Worm (Caenorhabditis elegans) whole organism, L3 larva: ENCODE measurements around the gene C03H12.1.

Experiments
- aly-2 ChIP-seq: fragments of 150-350 bp; optimal IDR thresholded peaks from 2 replicates; lab custom pipeline; 2014; ENCODE audit warnings: missing biosample characterization, missing genetic modification characterization
- ceh-16 ChIP-seq: sonication (generic microtip); optimal IDR thresholded peaks from 2 replicates; lab custom pipeline; 2017; ENCODE audit warnings: missing biosample characterization, missing genetic modification characterization
- ceh-9 ChIP-seq: sonication (generic microtip); optimal IDR thresholded peaks from 2 replicates; lab custom pipeline; 2018; ENCODE audit warnings: missing biosample characterization, missing genetic modification characterization
- daf-12 ChIP-seq: fragments of 150-350 bp; optimal IDR thresholded peaks from 2 replicates; lab custom pipeline; 2014; ENCODE audit warnings: missing biosample characterization, missing genetic modification reagents, missing genetic modification characterization
- egl-27 ChIP-seq: sonication (generic microtip); optimal IDR thresholded peaks from 4 replicates; lab custom pipeline; 2017; ENCODE audit warnings: missing biosample characterization, missing genetic modification reagents, missing genetic modification characterization
- egl-5 ChIP-seq: fragments of 150-350 bp; optimal IDR thresholded peaks from 2 replicates; lab custom pipeline; 2017; ENCODE audit warnings: missing biosample characterization, missing genetic modification reagents, missing genetic modification characterization, inconsistent platforms
- elt-1 ChIP-seq: fragments of 150-350 bp; optimal IDR thresholded peaks from 2 replicates; lab custom pipeline; 2014; ENCODE audit warnings: missing biosample characterization, missing genetic modification characterization
- elt-2 ChIP-seq: sonication (generic microtip); optimal IDR thresholded peaks from 2 replicates; lab custom pipeline; 2016; ENCODE audit warnings: missing genetic modification reagents, mild to moderate bottlenecking, missing genetic modification characterization, missing compliant biosample characterization
- elt-3 ChIP-seq, 3 experiments: fragments of 150-350 bp in 1 of 3; sonication (generic microtip) in 2 of 3; optimal IDR thresholded peaks; 2 replicates in 2 of 3; 4 replicates in 1 of 3; lab custom pipeline; 2014 to 2017; ENCODE audit warnings: missing biosample characterization in 3 of 3, missing genetic modification characterization in 3 of 3
- eor-1 ChIP-seq, 2 experiments: fragments of 150-350 bp; optimal IDR thresholded peaks; 2 replicates each; lab custom pipeline; 2014 to 2018; ENCODE audit warnings: missing biosample characterization in 2 of 2, missing genetic modification characterization in 2 of 2
- fkh-2 ChIP-seq: fragments of 150-350 bp; optimal IDR thresholded peaks from 2 replicates; lab custom pipeline; 2014; ENCODE audit warnings: missing biosample characterization, missing genetic modification reagents, missing genetic modification characterization
- fos-1 ChIP-seq: fragments of 150-350 bp; optimal IDR thresholded peaks from 2 replicates; lab custom pipeline; 2014; ENCODE audit warnings: missing biosample characterization, missing genetic modification characterization
- hmg-11 ChIP-seq: sonication (generic microtip); optimal IDR thresholded peaks from 2 replicates; lab custom pipeline; 2016; ENCODE audit warnings: missing genetic modification characterization, missing compliant biosample characterization
- lin-15B ChIP-seq: fragments of 150-350 bp; optimal IDR thresholded peaks from 2 replicates; lab custom pipeline; 2014; ENCODE audit warnings: missing biosample characterization, missing genetic modification characterization
- lin-39 ChIP-seq: fragments of 150-350 bp; optimal IDR thresholded peaks from 2 replicates; lab custom pipeline; 2018; ENCODE audit warnings: missing biosample characterization, missing genetic modification reagents, missing genetic modification characterization
- lsy-12 ChIP-seq: sonication (generic microtip); optimal IDR thresholded peaks from 2 replicates; lab custom pipeline; 2016; ENCODE audit warnings: mild to moderate bottlenecking, missing genetic modification characterization, missing compliant biosample characterization
- mdl-1 ChIP-seq: fragments of 150-350 bp; optimal IDR thresholded peaks from 2 replicates; lab custom pipeline; 2014; ENCODE audit warnings: missing biosample characterization, missing genetic modification characterization
- mml-1 ChIP-seq: fragments of 150-350 bp; sonication (generic microtip); optimal IDR thresholded peaks from 3 replicates; lab custom pipeline; 2014; ENCODE audit warnings: missing biosample characterization, missing genetic modification characterization
- nfya-1 ChIP-seq: sonication (generic microtip); optimal IDR thresholded peaks from 2 replicates; lab custom pipeline; 2017; ENCODE audit warnings: missing genetic modification characterization, mild to moderate bottlenecking, missing compliant biosample characterization, antibody characterized with exemption, moderate library complexity; ENCODE audit not compliant: insufficient read depth
- nhr-12 ChIP-seq: fragments of 150-350 bp; optimal IDR thresholded peaks from 2 replicates; lab custom pipeline; 2014; ENCODE audit warnings: missing biosample characterization, missing genetic modification characterization
- nhr-23 ChIP-seq: fragments of 150-350 bp; optimal IDR thresholded peaks from 2 replicates; lab custom pipeline; 2014; ENCODE audit warnings: missing biosample characterization, missing genetic modification reagents, missing genetic modification characterization
- nhr-28 ChIP-seq: fragments of 150-350 bp; optimal IDR thresholded peaks from 2 replicates; lab custom pipeline; 2014; ENCODE audit warnings: missing biosample characterization, missing genetic modification characterization
- nhr-67 ChIP-seq: fragments of 150-350 bp; optimal IDR thresholded peaks from 2 replicates; lab custom pipeline; 2014; ENCODE audit warnings: missing biosample characterization, missing genetic modification characterization
- nhr-76 ChIP-seq: fragments of 150-350 bp; sonication (generic microtip); optimal IDR thresholded peaks from 5 replicates; lab custom pipeline; 2014; ENCODE audit warnings: missing biosample characterization, missing genetic modification characterization
- pha-4 ChIP-seq: fragments of 150-350 bp; optimal IDR thresholded peaks from 2 replicates; lab custom pipeline; 2014; ENCODE audit warnings: missing biosample characterization, missing genetic modification reagents, missing genetic modification characterization
- pqm-1 ChIP-seq: fragments of 150-350 bp; optimal IDR thresholded peaks from 2 replicates; lab custom pipeline; 2017; ENCODE audit warnings: missing biosample characterization, missing genetic modification characterization, inconsistent platforms
- sea-2 ChIP-seq: fragments of 150-350 bp; sonication (generic microtip); optimal IDR thresholded peaks from 4 replicates; lab custom pipeline; 2014; ENCODE audit warnings: missing biosample characterization, missing genetic modification reagents, missing genetic modification characterization
- skn-1 ChIP-seq: fragments of 150-350 bp; optimal IDR thresholded peaks from 2 replicates; lab custom pipeline; 2014; ENCODE audit warnings: missing biosample characterization, missing genetic modification characterization
- tbx-2 ChIP-seq: sonication (generic microtip); optimal IDR thresholded peaks from 2 replicates; lab custom pipeline; 2016; ENCODE audit warnings: mild to moderate bottlenecking, missing genetic modification characterization, missing compliant biosample characterization
- unc-39 ChIP-seq: sonication (generic microtip); optimal IDR thresholded peaks from 4 replicates; lab custom pipeline; 2017; ENCODE audit warnings: missing biosample characterization, missing genetic modification characterization
- ztf-11 ChIP-seq: fragments of 150-350 bp; optimal IDR thresholded peaks from 2 replicates; lab custom pipeline; 2014; ENCODE audit warnings: missing biosample characterization, missing genetic modification characterization
- ztf-4 ChIP-seq: fragments of 150-350 bp; optimal IDR thresholded peaks from 2 replicates; lab custom pipeline; 2014; ENCODE audit warnings: missing biosample characterization, missing genetic modification characterization

Gene C03H12.1

DNA sequence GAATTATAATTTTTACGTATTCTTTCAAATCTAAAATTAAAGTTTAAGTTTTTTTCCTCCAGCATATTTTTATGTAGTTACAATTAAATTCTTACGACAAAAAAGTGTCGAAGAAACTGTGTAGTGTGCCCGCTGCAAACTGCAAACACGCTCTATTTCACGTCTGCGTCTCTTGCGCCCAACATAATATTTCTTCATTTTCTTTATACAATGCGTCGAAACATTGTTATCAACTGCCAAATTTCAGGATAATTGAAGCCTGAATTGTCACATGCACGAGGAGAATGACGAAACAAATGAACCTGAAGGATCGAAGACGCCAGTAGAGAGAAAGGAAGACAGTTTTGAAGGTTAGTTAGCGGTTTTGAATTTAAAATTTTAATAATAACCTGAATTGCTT, at the start of gene C03H12.1:
Gene C03H12.1 (plus strand): TSS at position 206 of the 400 bp plus-strand sequence.
- TF ChIP-seq nhr-67 (no peak), pqm-1 (tag; lab: Kevin White, UChicago) (peak; percentile 61), hmg-11 (tag; lab: Kevin White, UChicago) (peak; percentile 1), nfya-1 (tag; lab: Kevin White, UChicago) (no peak), elt-2 (tag; lab: Kevin White, UChicago) (peak; percentile 61), fkh-2 (no peak), tbx-2 (tag; lab: Kevin White, UChicago) (no peak), ztf-4 (tag; lab: Kevin White, UChicago) (no peak), pha-4 (tag; lab: Kevin White, UChicago) (peak; percentile 21)

DNA sequence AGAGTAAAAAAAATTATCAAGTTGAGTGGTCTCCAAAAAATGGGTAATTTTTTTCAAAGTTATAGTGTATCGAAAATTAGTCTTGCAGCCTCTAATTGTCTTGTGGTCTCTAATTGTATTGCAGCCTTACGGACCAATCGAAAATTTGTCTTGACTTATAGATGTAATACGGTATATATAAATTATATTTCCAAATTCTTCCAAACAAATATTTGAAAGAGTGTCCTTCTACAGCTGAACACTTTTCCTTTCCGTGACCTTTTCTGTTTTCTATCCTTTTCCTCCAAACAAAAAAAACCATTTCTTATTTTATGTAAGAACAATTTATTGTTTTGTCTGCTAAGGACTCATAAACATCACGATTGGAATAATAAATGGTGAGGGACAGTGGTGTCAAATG, 48.6 kb upstream of the C03H12.1 start, which contains the start of gene K09E9.7:
Gene K09E9.7 (plus strand): TSS at position 301 of the 400 bp plus-strand sequence.
- TF ChIP-seq daf-12 (no peak), nhr-23 (tag; lab: Kevin White, UChicago) (no peak), mdl-1 (tag; lab: Kevin White, UChicago) (no peak), pha-4 (tag; lab: Kevin White, UChicago) (no peak)
- TF ChIP-seq, all 47 proteins: peak for 0

DNA sequence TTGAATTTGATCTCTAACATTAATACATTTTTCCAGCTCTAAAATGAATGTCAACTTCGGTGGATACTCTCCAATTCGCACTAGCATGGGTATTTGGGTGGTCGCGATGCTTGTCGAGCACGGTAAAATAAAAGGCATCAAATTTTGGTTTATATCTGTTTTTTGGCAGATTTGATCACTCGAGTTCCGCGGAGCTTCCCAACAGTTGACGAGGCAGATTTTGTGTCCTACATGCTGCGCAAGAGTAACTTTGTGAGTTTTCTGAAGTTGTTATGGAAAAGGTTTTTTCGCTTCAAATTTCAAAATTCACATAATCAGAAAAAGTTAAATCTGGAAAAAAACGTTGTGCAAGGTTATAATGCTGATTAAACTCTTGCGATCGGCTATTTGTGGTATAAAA, 47.9 kb upstream of the C03H12.1 start:
- no peak for TF ChIP-seq sea-2 (GFP tag; lab: Kevin White, UChicago)
- TF ChIP-seq, all 47 proteins: peak for 0

DNA sequence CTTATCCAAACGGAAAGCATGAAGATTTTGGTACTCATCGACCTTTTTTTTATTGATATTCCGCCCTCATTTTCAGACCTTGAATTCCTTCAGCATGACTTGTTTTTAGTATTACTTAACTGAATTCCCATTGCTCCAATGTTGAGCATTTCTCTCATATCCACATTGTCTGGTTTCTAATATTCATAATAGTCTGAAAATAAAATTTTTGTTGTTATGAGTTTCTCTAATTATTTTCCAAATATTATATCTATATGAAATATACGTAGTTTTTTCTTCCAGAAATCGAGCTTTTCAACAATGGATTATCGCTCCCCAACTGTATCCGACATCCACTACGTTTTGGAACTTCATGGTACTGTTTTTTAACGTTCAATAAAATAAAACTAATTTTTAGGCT, 46.6 kb upstream of the C03H12.1 start, which contains the start of gene H08J19.1:
Gene H08J19.1 (plus strand): TSS at position 301 of the 400 bp plus-strand sequence.
- TF ChIP-seq elt-3 (tag; optimal IDR thresholded peaks at IDR 0.05; lab: Kevin White, UChicago) (no peak), lsy-12 (tag; lab: Kevin White, UChicago) (no peak), fos-1 (no peak), ceh-9 (tag; lab: Kevin White, UChicago) (no peak), elt-1 (no peak), ztf-11 (tag; lab: Kevin White, UChicago) (no peak), fkh-2 (no peak), lin-39 (tag; lab: Kevin White, UChicago) (no peak), aly-2 (no peak), sea-2 (GFP tag; lab: Kevin White, UChicago) (no peak), eor-1 (tag; optimal IDR thresholded peaks at IDR 0.05; lab: Kevin White, UChicago) (no peak)

- peak; percentile 35 for TF ChIP-seq nfya-1 (tag; lab: Kevin White, UChicago)
- peak; percentile 78 for TF ChIP-seq pha-4 (tag; lab: Kevin White, UChicago)
- no peak for TF ChIP-seq nhr-23 (tag; lab: Kevin White, UChicago)
- TF ChIP-seq egl-5 (tag; lab: Kevin White, UChicago) = peak; percentile 9
- TF ChIP-seq, all 47 proteins: peak for 3
Observed at ce11 chrX:15647276-15647675, 42.0 kb upstream of the C03H12.1 start, which contains the start of gene F59D12.5. F59D12.5 (minus strand) TSS chrX:15647369.

- TF ChIP-seq nfya-1 (tag; lab: Kevin White, UChicago) (no peak), nhr-28 (tag; lab: Kevin White, UChicago) (no peak), lin-39 (tag; lab: Kevin White, UChicago) (no peak), nhr-12 (no peak), eor-1 (tag; optimal IDR thresholded peaks at IDR 0.05; lab: Kevin White, UChicago) (no peak), daf-12 (no peak), ceh-9 (tag; lab: Kevin White, UChicago) (no peak), egl-27 (tag; lab: Kevin White, UChicago) (no peak), unc-39 (tag; lab: Kevin White, UChicago) (no peak), sea-2 (GFP tag; lab: Kevin White, UChicago) (no peak)
Observed at ce11 chrX:15650428-15650827, 38.8 kb upstream of the C03H12.1 start.

DNA sequence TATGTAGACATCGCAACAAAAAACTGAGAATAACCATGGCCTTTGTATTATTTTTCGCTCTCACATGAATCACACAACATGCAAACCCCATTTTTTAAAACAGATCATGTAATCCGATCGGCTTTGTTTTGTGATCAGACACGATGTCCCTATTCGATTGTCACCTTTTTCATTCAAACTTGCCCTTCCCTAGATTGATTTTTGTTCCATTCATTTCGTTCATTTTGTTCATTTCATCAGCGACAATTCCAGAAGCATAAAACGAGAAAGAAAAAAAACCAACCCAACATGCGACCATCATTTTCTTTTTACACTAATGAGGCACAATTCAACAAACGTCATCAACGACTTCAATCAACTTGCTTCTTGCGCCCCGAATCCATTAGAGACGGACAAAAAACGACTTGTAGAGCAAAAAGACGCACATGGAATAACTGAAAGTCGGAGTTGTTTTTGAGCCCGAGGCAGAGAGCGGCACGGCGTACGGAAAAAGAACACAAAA, 38.3 kb upstream of the C03H12.1 start, which contains the start of gene F59D12.3:
Gene F59D12.3 (minus strand): TSS at position 51 of the 502 bp plus-strand sequence.
- TF ChIP-seq mml-1 (no peak), ceh-16 (tag; lab: Kevin White, UChicago) (no peak), nhr-76 (tag; lab: Kevin White, UChicago) (no peak), ceh-9 (tag; lab: Kevin White, UChicago) (no peak), elt-2 (tag; lab: Kevin White, UChicago) (no peak), lin-15B (no peak), elt-1 (no peak), tbx-2 (tag; lab: Kevin White, UChicago) (no peak), fkh-2 (no peak), skn-1 (tag; lab: Kevin White, UChicago) (no peak), aly-2 (no peak)
